Fruit fly (Drosophila melanogaster) whole organism, wandering third instar larva: ENCODE data around the gene Cpr78E.

Experiments
- Hr78 ChIP-seq: fragments of >200 bp; optimal IDR thresholded peaks from 2 replicates; lab custom pipeline; 2017; ENCODE audit warnings: missing biosample characterization, missing genetic modification characterization
- Mio ChIP-seq: sonication (Bioruptor generic); optimal IDR thresholded peaks from 2 replicates; lab custom pipeline; 2016; ENCODE audit warnings: missing biosample characterization, missing genetic modification characterization
- Myc ChIP-seq: fragments of >200 bp; optimal IDR thresholded peaks from 2 replicates; lab custom pipeline; 2017
- br ChIP-seq: fragments of 200-800 bp; sonication (Bioruptor generic); optimal IDR thresholded peaks from 2 replicates; lab custom pipeline; 2016; ENCODE audit warnings: missing biosample characterization, missing genetic modification characterization
- ey ChIP-seq: fragments of 200-800 bp; sonication (Bioruptor generic); optimal IDR thresholded peaks from 2 replicates; lab custom pipeline; 2016; ENCODE audit warnings: missing biosample characterization, missing genetic modification characterization
- fru ChIP-seq: fragments of 200-800 bp; sonication (Bioruptor generic); optimal IDR thresholded peaks from 3 replicates; lab custom pipeline; 2016; ENCODE audit warnings: missing biosample characterization, mild to moderate bottlenecking, missing genetic modification characterization
- h ChIP-seq: fragments of 200-800 bp; sonication (Bioruptor generic); optimal IDR thresholded peaks from 3 replicates; lab custom pipeline; 2016; ENCODE audit warnings: missing biosample characterization, mild to moderate bottlenecking, missing genetic modification characterization
- sv ChIP-seq: fragments of 200-800 bp; sonication (Bioruptor generic); optimal IDR thresholded peaks from 3 replicates; lab custom pipeline; 2016; ENCODE audit warnings: missing biosample characterization, missing genetic modification characterization

- TF ChIP-seq h (GFP tag; lab: Kevin White, UChicago) (no peak), Hr78 (GFP tag; lab: Kevin White, UChicago) (no peak), br (GFP tag; lab: Kevin White, UChicago) (no peak), ey (GFP tag; lab: Kevin White, UChicago) (no peak), fru (GFP tag; lab: Kevin White, UChicago) (no peak), sv (GFP tag; lab: Kevin White, UChicago) (no peak), Mio (GFP tag; lab: Kevin White, UChicago) (no peak), Myc (peak; percentile 58)
Observed at dm6 chr3L:21688607-21689129, 21.9 kb upstream of the Cpr78E start.
